Worm (Caenorhabditis elegans) whole organism, early embryonic: ENCODE measurements around the gene K08F4.5.

ENCODE experiments used
- B0310.2 ChIP-seq: sonication (generic microtip); optimal IDR thresholded peaks from 2 replicates; lab custom pipeline; 2016; ENCODE audit warnings: mild to moderate bottlenecking, missing genetic modification characterization, missing compliant biosample characterization
- F13C5.2 ChIP-seq: sonication (generic microtip); optimal IDR thresholded peaks from 2 replicates; lab custom pipeline; 2017; ENCODE audit warnings: mild to moderate bottlenecking, missing genetic modification characterization, inconsistent platforms, missing compliant biosample characterization
- ama-1 ChIP-seq: fragments of 150-350 bp; optimal IDR thresholded peaks from 2 replicates; lab custom pipeline; 2014
- ceh-13 ChIP-seq: fragments of 200-800 bp; sonication (Bioruptor generic); optimal IDR thresholded peaks from 2 replicates; lab custom pipeline; 2018; ENCODE audit warnings: mild to moderate bottlenecking, missing genetic modification characterization, missing compliant biosample characterization
- ceh-36 ChIP-seq: sonication (generic microtip); optimal IDR thresholded peaks from 2 replicates; lab custom pipeline; 2016; ENCODE audit warnings: missing genetic modification characterization, inconsistent platforms, missing compliant biosample characterization
- ets-7 ChIP-seq: sonication (generic microtip); optimal IDR thresholded peaks from 2 replicates; lab custom pipeline; 2016; ENCODE audit warnings: missing genotype, missing genetic modification characterization, missing compliant biosample characterization
- flt-1 ChIP-seq: fragments of 200-800 bp; sonication (Bioruptor generic); IDR thresholded peaks from 2 replicates; pipeline ENCODE4 v1.3.6; 2022; ENCODE audit warnings: missing genetic modification characterization, missing compliant biosample characterization
- hmbx-1 ChIP-seq: sonication (generic microtip); optimal IDR thresholded peaks from 2 replicates; lab custom pipeline; 2016; ENCODE audit warnings: mild to moderate bottlenecking, missing genetic modification characterization, missing compliant biosample characterization
- hmg-4 ChIP-seq: fragments of 200-800 bp; sonication (Bioruptor generic); optimal IDR thresholded peaks from 2 replicates; lab custom pipeline; 2018; ENCODE audit warnings: mild to moderate bottlenecking, missing genetic modification characterization, missing compliant biosample characterization
- hnd-1 ChIP-seq: sonication (generic microtip); optimal IDR thresholded peaks from 2 replicates; lab custom pipeline; 2016; ENCODE audit warnings: missing genetic modification characterization, missing compliant biosample characterization
- pes-1 ChIP-seq: fragments of 200-800 bp; sonication (Bioruptor generic); IDR thresholded peaks from 2 replicates; pipeline ENCODE4 v1.3.6; 2022; ENCODE audit warnings: missing genetic modification reagents, missing genetic modification characterization, missing compliant biosample characterization
- scrt-1 ChIP-seq: fragments of 200-800 bp; sonication (Bioruptor generic); IDR thresholded peaks from 2 replicates; pipeline ENCODE4 v1.3.6; 2022; ENCODE audit warnings: missing genetic modification characterization, missing compliant biosample characterization
- tbx-11 ChIP-seq: fragments of 200-800 bp; sonication (Bioruptor generic); IDR thresholded peaks from 2 replicates; pipeline ENCODE4 v1.3.6; 2022; ENCODE audit warnings: missing genetic modification characterization, missing compliant biosample characterization
- tra-4 ChIP-seq: sonication (generic microtip); optimal IDR thresholded peaks from 2 replicates; lab custom pipeline; 2017; ENCODE audit warnings: missing genetic modification characterization, missing compliant biosample characterization

DNA sequence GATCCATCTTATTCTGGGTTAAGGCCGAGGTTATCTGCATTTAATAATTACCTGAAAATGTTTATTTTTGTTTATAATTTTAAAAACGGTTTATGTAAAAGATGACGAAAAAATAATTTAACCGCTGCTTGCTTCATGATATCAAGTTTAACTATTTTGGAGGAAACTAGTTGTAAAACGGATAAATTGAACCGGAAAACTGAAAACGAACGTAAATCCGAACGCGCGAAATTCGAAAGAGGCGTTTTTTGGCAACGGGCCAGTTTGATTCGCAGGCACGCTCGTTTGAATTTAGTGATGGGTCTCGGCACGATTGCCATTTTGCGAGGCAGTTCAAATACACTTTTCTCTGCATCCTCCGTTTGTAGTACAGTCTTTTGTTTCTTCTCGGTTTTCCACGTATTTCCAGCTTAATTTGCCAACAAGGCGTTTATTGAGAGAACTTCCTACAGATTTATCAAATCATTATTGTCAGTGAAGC is 6.8 kb downstream of the K08F4.5 start, which contains the start of the genes gtbp-1 and K08F4.3:
- TF ChIP-seq flt-1 (no peak), scrt-1 (GFP tag; lab: Robert Waterston, UW) (no peak), ama-1 (lab: Kevin White, UChicago) (no peak), hmg-4 (GFP tag; lab: Kevin White, UChicago) (no peak), ceh-36 (tag; lab: Kevin White, UChicago) (no peak), ceh-13 (GFP tag; lab: Kevin White, UChicago) (no peak), hnd-1 (tag; lab: Kevin White, UChicago) (no peak), F13C5.2 (tag; lab: Kevin White, UChicago) (no peak), pes-1 (GFP tag; lab: Robert Waterston, UW) (no peak), hmbx-1 (tag; lab: Kevin White, UChicago) (no peak), ets-7 (no peak), tbx-11 (GFP tag; lab: Robert Waterston, UW) (no peak), B0310.2 (tag; lab: Kevin White, UChicago) (no peak), tra-4 (tag; lab: Kevin White, UChicago) (no peak)
